Worm (Caenorhabditis elegans): ENCODE measurements around the gene unc-82.

DNA sequence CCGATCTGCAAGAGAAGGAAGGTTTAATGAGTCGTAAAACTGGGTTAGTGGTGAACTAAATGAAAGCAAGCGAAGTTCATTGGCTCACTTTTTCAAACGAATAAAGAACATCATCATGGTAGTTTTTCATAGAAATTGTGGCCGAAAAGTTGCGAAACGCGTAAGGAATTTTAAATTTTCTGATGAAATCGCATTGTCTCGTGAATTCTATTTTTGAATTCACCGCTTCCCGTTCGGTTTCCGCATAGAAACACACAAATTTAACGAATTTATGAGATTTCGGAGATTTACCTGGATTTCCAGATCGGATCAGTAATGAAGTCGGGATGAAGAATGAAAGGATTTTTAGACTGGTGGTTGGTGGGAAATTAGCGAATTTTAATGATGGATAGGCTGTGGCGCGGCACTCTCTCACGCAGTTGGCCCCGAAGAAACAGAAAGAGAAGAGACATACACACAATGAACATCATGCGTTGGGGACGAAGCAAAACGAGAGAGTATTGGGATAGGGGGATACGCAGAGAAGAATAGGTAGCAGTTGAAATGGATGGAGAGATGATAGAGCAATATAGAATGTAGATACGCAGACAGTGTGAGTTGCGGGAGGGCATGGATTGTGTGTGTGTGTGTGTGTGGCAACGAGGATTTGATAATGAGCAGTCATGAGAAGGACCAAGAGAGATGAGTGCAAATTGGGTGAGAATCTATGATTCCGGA lies 37.3 kb upstream of the unc-82 start:
- TF ChIP-seq unc-62 (GFP tag; optimal IDR thresholded peaks at IDR 0.05) (no peak), aptf-3 (GFP tag; IDR thresholded peaks at IDR 0.05) (no peak), chd-7 (tag; optimal IDR thresholded peaks at IDR 0.05) (peak; percentile 18), snpc-4 (GFP tag; optimal IDR thresholded peaks at IDR 0.05) (no peak), snpc-4 (tag; optimal IDR thresholded peaks at IDR 0.05) (no peak)

Data from whole organism, young adult.